Worm (Caenorhabditis elegans): ENCODE results near the gene nspg-7.2.

- no peak for TF ChIP-seq pqm-1 (tag; optimal IDR thresholded peaks at IDR 0.05)
- TF ChIP-seq ttx-3 (tag; optimal IDR thresholded peaks at IDR 0.05), result no peak
- no peak for TF ChIP-seq nhr-11 (tag; optimal IDR thresholded peaks at IDR 0.05)
- no peak for TF ChIP-seq pha-4 (tag; optimal IDR thresholded peaks at IDR 0.05)
- TF ChIP-seq ceh-6 (GFP tag; optimal IDR thresholded peaks at IDR 0.05), result no peak
- TF ChIP-seq fkh-10 (GFP tag; optimal IDR thresholded peaks at IDR 0.05), result no peak
- no peak for TF ChIP-seq ceh-45 (GFP tag; IDR thresholded peaks at IDR 0.05)
Measured at ce11 chrIII:3306322-3306721, 48.1 kb upstream of the nspg-7.2 start.
